Worm (Caenorhabditis elegans): Measurements from ENCODE around the gene dsb-3.

- TF ChIP-seq him-1 (tag; optimal IDR thresholded peaks at IDR 0.05) (no peak), dao-5 (tag; optimal IDR thresholded peaks at IDR 0.05) (no peak), W03F9.2 (tag; optimal IDR thresholded peaks at IDR 0.05) (peak; percentile 52)
Measured at ce11 chrIV:7796432-7797113, 37.1 kb upstream of the dsb-3 start, which contains the start of gene sgo-1.

All from whole organism, L4/young adult.